Worm (Caenorhabditis elegans) whole organism, early embryonic: ENCODE results near the gene C11H1.9.

ENCODE experiments used
- F13C5.2 ChIP-seq: sonication (generic microtip); optimal IDR thresholded peaks from 2 replicates; lab custom pipeline; 2017; ENCODE audit warnings: mild to moderate bottlenecking, missing genetic modification characterization, inconsistent platforms, missing compliant biosample characterization
- ama-1 ChIP-seq: fragments of 150-350 bp; optimal IDR thresholded peaks from 2 replicates; lab custom pipeline; 2014
- ceh-13 ChIP-seq: fragments of 200-800 bp; sonication (Bioruptor generic); optimal IDR thresholded peaks from 2 replicates; lab custom pipeline; 2018; ENCODE audit warnings: mild to moderate bottlenecking, missing genetic modification characterization, missing compliant biosample characterization
- ceh-36 ChIP-seq: sonication (generic microtip); optimal IDR thresholded peaks from 2 replicates; lab custom pipeline; 2016; ENCODE audit warnings: missing genetic modification characterization, inconsistent platforms, missing compliant biosample characterization
- ets-7 ChIP-seq: sonication (generic microtip); optimal IDR thresholded peaks from 2 replicates; lab custom pipeline; 2016; ENCODE audit warnings: missing genotype, missing genetic modification characterization, missing compliant biosample characterization
- flt-1 ChIP-seq: fragments of 200-800 bp; sonication (Bioruptor generic); IDR thresholded peaks from 2 replicates; pipeline ENCODE4 v1.3.6; 2022; ENCODE audit warnings: missing genetic modification characterization, missing compliant biosample characterization
- hmg-4 ChIP-seq: fragments of 200-800 bp; sonication (Bioruptor generic); optimal IDR thresholded peaks from 2 replicates; lab custom pipeline; 2018; ENCODE audit warnings: mild to moderate bottlenecking, missing genetic modification characterization, missing compliant biosample characterization
- scrt-1 ChIP-seq: fragments of 200-800 bp; sonication (Bioruptor generic); IDR thresholded peaks from 2 replicates; pipeline ENCODE4 v1.3.6; 2022; ENCODE audit warnings: missing genetic modification characterization, missing compliant biosample characterization
- sea-1 ChIP-seq: fragments of 200-800 bp; sonication (Bioruptor generic); conservative IDR thresholded peaks from 2 replicates; pipeline ENCODE4 v1.3.6; 2022; ENCODE audit warnings: missing genetic modification characterization, missing compliant biosample characterization
- tbx-11 ChIP-seq: fragments of 200-800 bp; sonication (Bioruptor generic); IDR thresholded peaks from 2 replicates; pipeline ENCODE4 v1.3.6; 2022; ENCODE audit warnings: missing genetic modification characterization, missing compliant biosample characterization
- tra-4 ChIP-seq: sonication (generic microtip); optimal IDR thresholded peaks from 2 replicates; lab custom pipeline; 2017; ENCODE audit warnings: missing genetic modification characterization, missing compliant biosample characterization

DNA sequence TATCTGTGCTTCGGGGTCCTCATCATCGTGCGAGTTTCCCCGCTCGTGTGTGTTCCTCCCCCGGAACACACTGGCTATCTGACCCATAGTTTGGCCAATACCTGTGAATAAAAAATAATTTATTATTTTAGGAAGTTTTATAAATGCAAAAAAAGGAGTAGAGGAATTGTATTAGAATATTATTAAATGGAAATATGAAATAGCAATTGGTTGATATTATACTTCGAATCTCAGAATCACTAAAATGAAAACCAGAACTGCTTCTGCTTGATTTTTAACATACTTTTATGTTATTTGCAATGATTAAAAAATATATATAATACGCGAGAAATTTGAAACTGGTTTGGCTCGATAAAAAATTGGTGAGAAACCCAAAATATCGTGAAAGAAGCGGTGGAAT, 8.6 kb downstream of the C11H1.9 start, which contains the start of gene mgrn-1:
- TF ChIP-seq ceh-36 (tag; lab: Kevin White, UChicago), result no peak
- no peak for TF ChIP-seq tra-4
- no peak for TF ChIP-seq F13C5.2
- TF ChIP-seq flt-1, result no peak
- no peak for TF ChIP-seq tbx-11 (GFP tag; lab: Robert Waterston, UW)
- no peak for TF ChIP-seq ets-7 (tag; lab: Kevin White, UChicago)
- no peak for TF ChIP-seq hmg-4 (GFP tag; lab: Kevin White, UChicago)
- no peak for TF ChIP-seq sea-1 (GFP tag; lab: Robert Waterston, UW)
- TF ChIP-seq scrt-1 (GFP tag; lab: Robert Waterston, UW), result no peak
- no peak for TF ChIP-seq ama-1 (lab: Kevin White, UChicago)
- TF ChIP-seq ceh-13 (GFP tag; lab: Kevin White, UChicago), result no peak
